Worm (Caenorhabditis elegans) whole organism, L3 larva: ENCODE results near the gene gcsh-1.

ENCODE experiments used
- aly-2 ChIP-seq: fragments of 150-350 bp; optimal IDR thresholded peaks from 2 replicates; lab custom pipeline; 2014; ENCODE audit warnings: missing biosample characterization, missing genetic modification characterization
- ceh-82 ChIP-seq: fragments of 150-350 bp; optimal IDR thresholded peaks from 2 replicates; lab custom pipeline; 2014; ENCODE audit warnings: missing biosample characterization, missing genetic modification characterization
- elt-3 ChIP-seq, 3 experiments: fragments of 150-350 bp in 1 of 3; sonication (generic microtip) in 2 of 3; optimal IDR thresholded peaks; 2 replicates in 2 of 3; 4 replicates in 1 of 3; lab custom pipeline; 2014 to 2017; ENCODE audit warnings: missing biosample characterization in 3 of 3, missing genetic modification characterization in 3 of 3
- fkh-10 ChIP-seq: sonication (generic microtip); optimal IDR thresholded peaks from 2 replicates; lab custom pipeline; 2017; ENCODE audit warnings: missing biosample characterization, missing genetic modification reagents, missing genetic modification characterization
- lin-15B ChIP-seq: fragments of 150-350 bp; optimal IDR thresholded peaks from 2 replicates; lab custom pipeline; 2014; ENCODE audit warnings: missing biosample characterization, missing genetic modification characterization
- mdl-1 ChIP-seq: fragments of 150-350 bp; optimal IDR thresholded peaks from 2 replicates; lab custom pipeline; 2014; ENCODE audit warnings: missing biosample characterization, missing genetic modification characterization
- nfya-1 ChIP-seq: sonication (generic microtip); optimal IDR thresholded peaks from 2 replicates; lab custom pipeline; 2017; ENCODE audit warnings: missing genetic modification characterization, mild to moderate bottlenecking, missing compliant biosample characterization, antibody characterized with exemption, moderate library complexity; ENCODE audit not compliant: insufficient read depth
- nhr-11 ChIP-seq: fragments of 150-350 bp; optimal IDR thresholded peaks from 2 replicates; lab custom pipeline; 2014; ENCODE audit warnings: missing biosample characterization, missing genetic modification characterization
- nhr-25 ChIP-seq: sonication (generic microtip); optimal IDR thresholded peaks from 2 replicates; lab custom pipeline; 2017; ENCODE audit warnings: missing biosample characterization, missing genetic modification characterization
- pha-4 ChIP-seq: fragments of 150-350 bp; optimal IDR thresholded peaks from 2 replicates; lab custom pipeline; 2014; ENCODE audit warnings: missing biosample characterization, missing genetic modification reagents, missing genetic modification characterization
- sea-2 ChIP-seq: fragments of 150-350 bp; sonication (generic microtip); optimal IDR thresholded peaks from 4 replicates; lab custom pipeline; 2014; ENCODE audit warnings: missing biosample characterization, missing genetic modification reagents, missing genetic modification characterization
- tbx-2 ChIP-seq: sonication (generic microtip); optimal IDR thresholded peaks from 2 replicates; lab custom pipeline; 2016; ENCODE audit warnings: mild to moderate bottlenecking, missing genetic modification characterization, missing compliant biosample characterization
- unc-62 ChIP-seq: fragments of 150-350 bp; sonication (generic microtip); optimal IDR thresholded peaks from 4 replicates; lab custom pipeline; 2014; ENCODE audit warnings: missing biosample characterization, missing genetic modification reagents, missing genetic modification characterization
- ztf-11 ChIP-seq: fragments of 150-350 bp; optimal IDR thresholded peaks from 2 replicates; lab custom pipeline; 2014; ENCODE audit warnings: missing biosample characterization, missing genetic modification characterization

DNA sequence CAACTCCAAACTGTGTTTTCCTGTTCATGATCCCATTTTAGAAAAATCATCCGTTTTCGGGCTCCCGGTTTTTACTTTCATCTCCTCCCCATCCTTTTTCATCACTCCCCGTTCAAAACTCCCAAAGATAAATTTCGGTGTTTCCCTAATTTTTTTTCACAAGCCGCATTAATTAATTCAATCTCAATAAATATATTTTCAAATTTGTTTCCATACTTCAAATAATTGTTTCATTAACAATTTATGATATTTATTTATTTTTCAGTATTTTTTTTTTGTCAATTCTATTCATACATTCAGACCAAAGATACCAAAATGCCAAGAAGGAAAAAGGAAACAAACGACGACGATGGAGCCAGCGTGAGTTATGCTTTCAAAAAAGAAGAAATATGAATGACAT, 5.6 kb upstream of the gcsh-1 start, which contains the start of gene D1025.1:
- TF ChIP-seq aly-2 (tag; lab: Kevin White, UChicago) (no peak), nhr-25 (no peak), nfya-1 (tag; lab: Kevin White, UChicago) (no peak), mdl-1 (tag; lab: Kevin White, UChicago) (no peak), sea-2 (GFP tag; lab: Kevin White, UChicago) (no peak), ztf-11 (tag; lab: Kevin White, UChicago) (no peak), lin-15B (no peak), nhr-11 (tag; lab: Kevin White, UChicago) (no peak), fkh-10 (no peak), unc-62 (GFP tag; lab: Kevin White, UChicago) (no peak), elt-3 (tag; optimal IDR thresholded peaks at IDR 0.05; lab: Kevin White, UChicago) (no peak), tbx-2 (tag; lab: Kevin White, UChicago) (no peak), ceh-82 (tag; lab: Kevin White, UChicago) (no peak), pha-4 (tag; lab: Kevin White, UChicago) (no peak)
